Fruit fly (Drosophila melanogaster) whole organism, prepupa: Measurements from ENCODE around the gene BthD.

Source experiments
- CG10631 ChIP-seq: fragments of 200-800 bp; sonication (Bioruptor generic); optimal IDR thresholded peaks from 2 replicates; lab custom pipeline; 2016; ENCODE audit warnings: missing biosample characterization, missing genetic modification characterization
- CG10669 ChIP-seq: fragments of 200-800 bp; sonication (Bioruptor generic); optimal IDR thresholded peaks from 3 replicates; lab custom pipeline; 2018; ENCODE audit warnings: missing biosample characterization, mild to moderate bottlenecking, missing genetic modification characterization, moderate library complexity
- CG11294 ChIP-seq: fragments of 200-800 bp; sonication (Bioruptor generic); IDR thresholded peaks from 2 replicates; pipeline ENCODE4 v1.3.6; 2022; ENCODE audit warnings: missing biosample characterization, missing genetic modification characterization
- CG11762 ChIP-seq: fragments of 200-800 bp; sonication (Bioruptor generic); optimal IDR thresholded peaks from 3 replicates; lab custom pipeline; 2016; ENCODE audit warnings: missing biosample characterization, missing genetic modification characterization; ENCODE audit not compliant: insufficient read depth
- CG11902 ChIP-seq: fragments of 200-800 bp; sonication (Bioruptor generic); optimal IDR thresholded peaks from 3 replicates; lab custom pipeline; 2016; ENCODE audit warnings: missing biosample characterization, missing genetic modification characterization
- CG15336 ChIP-seq: fragments of 200-800 bp; sonication (Bioruptor generic); IDR thresholded peaks from 2 replicates; pipeline ENCODE4 v1.3.6; 2022; ENCODE audit warnings: missing biosample characterization, missing genetic modification characterization
- CG1621 ChIP-seq: fragments of 200-800 bp; sonication (Bioruptor generic); optimal IDR thresholded peaks from 3 replicates; lab custom pipeline; 2018; ENCODE audit warnings: missing biosample characterization, mild to moderate bottlenecking, missing genetic modification characterization
- CG16779 ChIP-seq: fragments of 200-800 bp; sonication (Bioruptor generic); optimal IDR thresholded peaks from 3 replicates; lab custom pipeline; 2017; ENCODE audit warnings: missing biosample characterization, mild to moderate bottlenecking, missing genetic modification characterization
- CG31627 ChIP-seq: fragments of 200-800 bp; sonication (Bioruptor generic); optimal IDR thresholded peaks from 3 replicates; lab custom pipeline; 2016; ENCODE audit warnings: missing biosample characterization, missing genetic modification characterization
- CG32006 ChIP-seq: fragments of 200-800 bp; sonication (Bioruptor generic); optimal IDR thresholded peaks from 3 replicates; lab custom pipeline; 2017; ENCODE audit warnings: missing biosample characterization, mild to moderate bottlenecking, missing genetic modification characterization
- CG34406 ChIP-seq: fragments of 200-800 bp; sonication (Bioruptor generic); optimal IDR thresholded peaks from 3 replicates; lab custom pipeline; 2016; ENCODE audit warnings: missing biosample characterization, missing genetic modification characterization
- CG3919 ChIP-seq: fragments of 200-800 bp; sonication (Bioruptor generic); optimal IDR thresholded peaks from 3 replicates; lab custom pipeline; 2016; ENCODE audit warnings: missing biosample characterization, missing genetic modification characterization
- CG6163 ChIP-seq: fragments of 200-800 bp; sonication (Bioruptor generic); IDR thresholded peaks from 3 replicates; pipeline ENCODE4 v1.3.6; 2022; ENCODE audit warnings: missing biosample characterization, missing genetic modification characterization
- CG6276 ChIP-seq: fragments of 200-800 bp; sonication (Bioruptor generic); optimal IDR thresholded peaks from 2 replicates; lab custom pipeline; 2017; ENCODE audit warnings: missing biosample characterization, mild to moderate bottlenecking, missing genetic modification characterization
- CG6808 ChIP-seq: fragments of 200-800 bp; sonication (Bioruptor generic); optimal IDR thresholded peaks from 3 replicates; lab custom pipeline; 2017; ENCODE audit warnings: missing biosample characterization, missing genetic modification characterization, mild to moderate bottlenecking, moderate library complexity, missing genetic modification reagents
- CG6854 ChIP-seq: fragments of 200-800 bp; sonication (Bioruptor generic); optimal IDR thresholded peaks from 2 replicates; lab custom pipeline; 2017; ENCODE audit warnings: missing biosample characterization, mild to moderate bottlenecking, missing genetic modification characterization
- CG7368 ChIP-seq: fragments of 200-800 bp; sonication (Bioruptor generic); optimal IDR thresholded peaks from 3 replicates; lab custom pipeline; 2016; ENCODE audit warnings: missing biosample characterization, missing genetic modification characterization
- CG8119 ChIP-seq: fragments of 200-800 bp; sonication (Bioruptor generic); IDR thresholded peaks from 3 replicates; pipeline ENCODE4 v1.3.6; 2022; ENCODE audit warnings: missing biosample characterization, missing genetic modification characterization
- CG8319 ChIP-seq: fragments of 200-800 bp; sonication (Bioruptor generic); optimal IDR thresholded peaks from 3 replicates; lab custom pipeline; 2016; ENCODE audit warnings: missing biosample characterization, missing genetic modification characterization
- CG8632 ChIP-seq: fragments of 200-800 bp; sonication (Bioruptor generic); optimal IDR thresholded peaks from 3 replicates; lab custom pipeline; 2016; ENCODE audit warnings: missing biosample characterization, missing genetic modification characterization
- CG9139 ChIP-seq: fragments of 200-800 bp; sonication (Bioruptor generic); optimal IDR thresholded peaks from 3 replicates; lab custom pipeline; 2017; ENCODE audit warnings: missing biosample characterization, mild to moderate bottlenecking, missing genetic modification characterization
- Eip75B ChIP-seq: fragments of 200-800 bp; sonication (Bioruptor generic); optimal IDR thresholded peaks from 3 replicates; lab custom pipeline; 2016; ENCODE audit warnings: missing biosample characterization, missing genetic modification characterization
- Ets21C ChIP-seq: fragments of 200-800 bp; sonication (Bioruptor generic); optimal IDR thresholded peaks from 3 replicates; lab custom pipeline; 2016; ENCODE audit warnings: missing biosample characterization, missing genetic modification characterization
- Ets96B ChIP-seq: fragments of 200-800 bp; optimal IDR thresholded peaks from 2 replicates; lab custom pipeline; 2019; ENCODE audit warnings: missing biosample characterization, mild to moderate bottlenecking, missing genetic modification characterization, moderate library complexity
- Gug ChIP-seq: fragments of 200-800 bp; sonication (Bioruptor generic); IDR thresholded peaks from 2 replicates; pipeline ENCODE4 v1.3.6; 2022; ENCODE audit warnings: missing biosample characterization, missing genetic modification characterization
- Hr38 ChIP-seq: sonication (Bioruptor generic); optimal IDR thresholded peaks from 2 replicates; lab custom pipeline; 2016; ENCODE audit warnings: missing biosample characterization, missing genetic modification characterization
- Hr39 ChIP-seq: fragments of 200-800 bp; sonication (Bioruptor generic); optimal IDR thresholded peaks from 2 replicates; lab custom pipeline; 2016; ENCODE audit warnings: missing biosample characterization, missing genetic modification characterization
- Lpt ChIP-seq: fragments of 200-800 bp; sonication (Bioruptor generic); optimal IDR thresholded peaks from 3 replicates; lab custom pipeline; 2016; ENCODE audit warnings: missing biosample characterization, missing genetic modification characterization
- Met ChIP-seq: fragments of 200-800 bp; sonication (Bioruptor generic); optimal IDR thresholded peaks from 3 replicates; lab custom pipeline; 2016; ENCODE audit warnings: missing biosample characterization, missing genetic modification characterization
- OdsH ChIP-seq: fragments of 200-800 bp; sonication (Bioruptor generic); optimal IDR thresholded peaks from 3 replicates; lab custom pipeline; 2016; ENCODE audit warnings: missing biosample characterization, missing genetic modification characterization
- Smox ChIP-seq: fragments of 200-800 bp; sonication (Bioruptor generic); optimal IDR thresholded peaks from 3 replicates; lab custom pipeline; 2016; ENCODE audit warnings: missing biosample characterization, missing genetic modification characterization
- Sox102F ChIP-seq: fragments of 200-800 bp; sonication (Bioruptor generic); optimal IDR thresholded peaks from 2 replicates; lab custom pipeline; 2016; ENCODE audit warnings: missing biosample characterization, mild to moderate bottlenecking, missing genetic modification characterization
- Sox14 ChIP-seq: fragments of 200-800 bp; sonication (Bioruptor generic); optimal IDR thresholded peaks from 3 replicates; lab custom pipeline; 2016; ENCODE audit warnings: missing biosample characterization, missing genetic modification characterization
- Sox15 ChIP-seq: fragments of 200-800 bp; sonication (Bioruptor generic); optimal IDR thresholded peaks from 3 replicates; lab custom pipeline; 2016; ENCODE audit warnings: missing biosample characterization, missing genetic modification characterization
- achi ChIP-seq: fragments of 200-800 bp; sonication (Bioruptor generic); optimal IDR thresholded peaks from 3 replicates; lab custom pipeline; 2016; ENCODE audit warnings: missing biosample characterization, missing genetic modification characterization
- acj6 ChIP-seq: fragments of 200-800 bp; sonication (Bioruptor generic); optimal IDR thresholded peaks from 3 replicates; lab custom pipeline; 2016; ENCODE audit warnings: missing biosample characterization, missing genetic modification characterization
- cyc ChIP-seq: fragments of 200-800 bp; sonication (Bioruptor generic); optimal IDR thresholded peaks from 3 replicates; lab custom pipeline; 2016; ENCODE audit warnings: missing biosample characterization, missing genetic modification characterization
- dsx ChIP-seq: fragments of 200-800 bp; optimal IDR thresholded peaks from 3 replicates; lab custom pipeline; 2019; ENCODE audit warnings: missing biosample characterization, mild to moderate bottlenecking, missing genetic modification characterization, moderate library complexity; ENCODE audit not compliant: poor library complexity, severe bottlenecking
- esn ChIP-seq: fragments of 200-800 bp; sonication (Bioruptor generic); optimal IDR thresholded peaks from 2 replicates; lab custom pipeline; 2016; ENCODE audit warnings: missing biosample characterization, mild to moderate bottlenecking, missing genetic modification characterization, moderate library complexity
- fd85E ChIP-seq: fragments of 200-800 bp; sonication (Bioruptor generic); optimal IDR thresholded peaks from 3 replicates; lab custom pipeline; 2016; ENCODE audit warnings: missing biosample characterization, missing genetic modification characterization
- fkh ChIP-seq: fragments of 200-800 bp; sonication (Bioruptor generic); optimal IDR thresholded peaks from 3 replicates; lab custom pipeline; 2017; ENCODE audit warnings: missing biosample characterization, mild to moderate bottlenecking, missing genetic modification characterization, moderate library complexity
- lz ChIP-seq: fragments of 200-800 bp; sonication (Bioruptor generic); optimal IDR thresholded peaks from 3 replicates; lab custom pipeline; 2016; ENCODE audit warnings: missing biosample characterization, missing genetic modification characterization
- net ChIP-seq: fragments of 200-800 bp; sonication (Bioruptor generic); optimal IDR thresholded peaks from 3 replicates; lab custom pipeline; 2016; ENCODE audit warnings: missing biosample characterization, missing genetic modification characterization
- salr ChIP-seq, 2 experiments: fragments of 200-800 bp; sonication (Bioruptor generic); optimal IDR thresholded peaks; 3 replicates each; lab custom pipeline; 2016 to 2018; ENCODE audit warnings: missing biosample characterization in 2 of 2, missing genetic modification characterization in 2 of 2, mild to moderate bottlenecking in 1 of 2
- spab ChIP-seq: fragments of 200-800 bp; sonication (Bioruptor generic); optimal IDR thresholded peaks from 2 replicates; lab custom pipeline; 2017; ENCODE audit warnings: missing biosample characterization, mild to moderate bottlenecking, missing genetic modification characterization, missing genetic modification reagents
- ss ChIP-seq, 2 experiments: fragments of 200-800 bp; sonication (Bioruptor generic); optimal IDR thresholded peaks; 2 replicates in 1 of 2; 3 replicates in 1 of 2; lab custom pipeline; 2017 to 2018; ENCODE audit warnings: mild to moderate bottlenecking in 2 of 2, missing biosample characterization in 2 of 2, missing genetic modification characterization in 2 of 2, moderate library complexity in 1 of 2
- svp ChIP-seq: fragments of 200-800 bp; sonication (Bioruptor generic); peaks from one replicate; lab custom pipeline; 2016; ENCODE audit warnings: missing biosample characterization, missing genetic modification characterization
- vri ChIP-seq: fragments of 200-800 bp; sonication (Bioruptor generic); optimal IDR thresholded peaks from 3 replicates; lab custom pipeline; 2016; ENCODE audit warnings: missing biosample characterization, mild to moderate bottlenecking, missing genetic modification characterization

The BthD gene

DNA sequence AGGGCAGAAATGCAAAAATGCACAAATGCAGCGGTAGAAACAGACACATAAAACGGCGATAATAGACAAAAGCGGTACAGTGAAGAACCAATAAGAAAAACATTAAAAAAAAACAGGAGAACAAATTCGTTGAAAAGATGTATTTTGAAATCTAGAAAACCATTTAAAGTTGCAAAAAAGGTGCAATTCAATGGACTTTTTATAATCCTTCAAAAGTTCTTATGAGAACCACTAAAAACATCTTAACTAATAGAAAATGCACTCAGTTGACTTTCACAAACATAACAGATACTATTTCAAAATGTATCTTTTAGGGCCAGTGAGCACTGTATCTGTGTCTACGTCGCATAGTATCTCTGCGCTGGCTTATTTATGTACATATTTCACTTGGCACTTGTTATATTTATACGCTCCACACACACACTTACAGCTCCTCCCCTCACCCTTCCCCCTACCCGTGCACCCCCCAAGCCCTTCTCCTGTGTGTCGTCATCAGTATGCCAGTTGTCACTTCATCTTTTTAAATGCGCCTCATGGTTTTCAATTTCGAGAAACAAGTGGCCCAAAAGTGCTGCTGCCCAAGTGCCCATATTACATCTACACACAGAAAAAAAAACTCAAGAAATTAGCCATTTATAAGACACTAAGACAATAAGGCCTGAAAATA lies 46.3 kb upstream of the BthD start (continued):
- no peak; the same call in 1 of the 2 replicates for TF ChIP-seq CG11294 (GFP tag; lab: Robert Waterston, UW)
- peak; percentile 49 for TF ChIP-seq OdsH (GFP tag; lab: Kevin White, UChicago)
- peak; percentile 33 for TF ChIP-seq achi
- no peak for TF ChIP-seq Met (GFP tag; lab: Kevin White, UChicago)
- TF ChIP-seq cyc = no peak
- peak; percentile 64 for TF ChIP-seq CG32006
- no peak for TF ChIP-seq CG11902 (GFP tag; lab: Kevin White, UChicago)
- TF ChIP-seq CG10631 (GFP tag; lab: Kevin White, UChicago) = peak; percentile 48
- no peak for TF ChIP-seq dsx (GFP tag; lab: Kevin White, UChicago)

DNA sequence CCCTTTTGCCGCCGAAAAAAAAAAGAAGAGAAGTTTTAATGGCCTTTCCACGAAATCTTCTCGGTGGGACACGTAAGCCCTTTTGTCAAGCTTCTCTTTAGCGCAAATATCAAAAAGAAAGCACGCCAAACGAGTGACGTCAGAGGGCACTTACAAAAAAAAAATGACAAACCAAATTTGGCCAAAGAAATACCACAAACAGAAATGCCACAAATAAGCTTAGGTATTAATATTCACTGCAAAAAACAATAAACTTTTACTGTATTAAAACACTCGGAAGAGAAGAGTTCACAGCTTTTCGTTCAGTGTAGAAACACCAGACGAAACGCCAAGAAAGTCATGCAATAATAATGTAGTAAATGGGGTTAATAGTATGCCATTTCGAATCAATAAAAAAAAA lies 43.8 kb upstream of the BthD start:
- TF ChIP-seq ss (GFP tag; optimal IDR thresholded peaks at IDR 0.05; lab: Kevin White, UChicago) = peak in 1 of 2 experiments; percentile 12
- TF ChIP-seq Sox14 (GFP tag; lab: Kevin White, UChicago) = peak; percentile 31
- TF ChIP-seq CG31627 = peak; percentile 61
- no peak for TF ChIP-seq fd85E (GFP tag; lab: Kevin White, UChicago)
- peak; percentile 64 for TF ChIP-seq acj6 (GFP tag; lab: Kevin White, UChicago)
- TF ChIP-seq CG8119 (GFP tag; lab: Robert Waterston, UW) = peak; percentile 42; the same call in 1 of the 3 replicates
- no peak for TF ChIP-seq CG1621 (tag; lab: Kevin White, UChicago)
- TF ChIP-seq esn (GFP tag; lab: Kevin White, UChicago) = peak; percentile 69
- no peak for TF ChIP-seq CG6808 (GFP tag; lab: Kevin White, UChicago)
- peak; percentile 45; the same call in 1 of the 2 replicates for TF ChIP-seq CG15336 (GFP tag; lab: Robert Waterston, UW)
- no peak for TF ChIP-seq CG16779 (tag; lab: Kevin White, UChicago)
- TF ChIP-seq Gug (GFP tag; lab: Robert Waterston, UW) = no peak
- TF ChIP-seq Hr38 (GFP tag; lab: Kevin White, UChicago) = no peak
- TF ChIP-seq CG6163 = peak; percentile 82
- peak; percentile 55 for TF ChIP-seq CG3919 (GFP tag; lab: Kevin White, UChicago)
- no peak for TF ChIP-seq Lpt (GFP tag; lab: Kevin White, UChicago)
- peak; percentile 31 for TF ChIP-seq OdsH (GFP tag; lab: Kevin White, UChicago)
- no peak for TF ChIP-seq CG9139 (GFP tag; lab: Kevin White, UChicago)
- TF ChIP-seq Eip75B (GFP tag; lab: Kevin White, UChicago) = peak; percentile 52
- peak; percentile 49 for TF ChIP-seq CG8632 (GFP tag; lab: Kevin White, UChicago)
- TF ChIP-seq CG8319 (GFP tag; lab: Kevin White, UChicago) = peak; percentile 14
- peak; percentile 22 for TF ChIP-seq Ets21C (GFP tag; lab: Kevin White, UChicago)
- TF ChIP-seq Sox15 = peak; percentile 22
- TF ChIP-seq Ets96B (tag; lab: Kevin White, UChicago) = no peak
- peak; percentile 46 for TF ChIP-seq CG11902 (GFP tag; lab: Kevin White, UChicago)
- TF ChIP-seq CG10631 (GFP tag; lab: Kevin White, UChicago) = peak; percentile 38
- no peak for TF ChIP-seq CG11762 (GFP tag; lab: Kevin White, UChicago)
- peak; percentile 67 for TF ChIP-seq lz
- TF ChIP-seq CG6854 (GFP tag; lab: Kevin White, UChicago) = no peak
- peak; percentile 52 for TF ChIP-seq achi
- no peak for TF ChIP-seq fkh
- TF ChIP-seq vri (GFP tag; lab: Kevin White, UChicago) = peak; percentile 5
- no peak for TF ChIP-seq CG6276 (GFP tag; lab: Kevin White, UChicago)
- peak; percentile 52 for TF ChIP-seq Smox (GFP tag; lab: Kevin White, UChicago)
- peak; percentile 57 for TF ChIP-seq Hr39 (GFP tag; lab: Kevin White, UChicago)
- peak; percentile 75 for TF ChIP-seq svp (GFP tag; lab: Kevin White, UChicago)
- peak; percentile 40 for TF ChIP-seq CG10669
- no peak for TF ChIP-seq dsx (GFP tag; lab: Kevin White, UChicago)
- no peak for TF ChIP-seq spab (GFP tag; lab: Kevin White, UChicago)
- peak; percentile 75 for TF ChIP-seq Met (GFP tag; lab: Kevin White, UChicago)
- peak; percentile 65 for TF ChIP-seq CG34406 (GFP tag; lab: Kevin White, UChicago)
- TF ChIP-seq Sox102F = peak; percentile 72
- peak; percentile 12 for TF ChIP-seq net (GFP tag; lab: Kevin White, UChicago)
- TF ChIP-seq salr (GFP tag; optimal IDR thresholded peaks at IDR 0.05; lab: Kevin White, UChicago) = no peak
- peak; percentile 56 for TF ChIP-seq CG7368 (GFP tag; lab: Kevin White, UChicago)
- TF ChIP-seq CG11294 (GFP tag; lab: Robert Waterston, UW) = 0 out of 2 replicates have a peak, but pooled peaks have one; percentile 18
